Fruit fly (Drosophila melanogaster): ENCODE data around the gene CG15771.
A peak's percentile ranks its signal among the peaks of the same experiment; 100 is the strongest.

The CG15771 gene

DNA sequence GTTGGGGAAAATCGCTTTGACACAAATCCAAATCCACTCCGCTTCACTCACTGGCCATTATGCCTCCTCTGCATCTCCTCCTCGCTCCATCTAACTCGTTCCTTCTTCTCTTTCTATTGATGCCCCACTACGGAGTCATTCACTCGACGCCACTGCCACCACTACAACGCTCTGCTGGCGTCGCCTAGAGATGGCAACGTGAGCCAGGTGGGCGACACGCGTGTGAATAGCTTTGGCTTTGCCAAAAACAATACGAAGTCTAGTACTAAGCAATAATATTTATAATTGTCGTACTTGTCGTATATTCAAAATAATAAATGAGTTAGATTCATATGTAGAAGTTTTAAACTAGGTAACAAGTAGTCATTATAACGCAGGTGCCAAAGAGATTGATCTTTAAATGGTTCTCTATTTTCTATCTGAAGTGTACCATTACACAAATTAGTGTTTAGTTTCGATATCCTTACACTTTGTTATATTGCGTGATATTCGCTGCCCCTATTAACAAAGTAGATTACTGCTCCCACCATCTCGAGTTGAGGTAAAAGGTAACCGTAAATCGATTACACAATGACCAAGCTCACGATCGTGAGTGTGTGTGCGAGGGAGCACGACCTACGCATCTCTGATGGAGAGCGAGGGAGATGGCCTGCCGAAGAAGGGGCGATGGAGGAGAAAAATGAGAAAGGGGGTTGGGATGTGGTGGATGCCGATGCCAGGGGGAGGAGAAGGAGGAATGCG lies 10.2 kb upstream of the CG15771 start (continued):
- TF ChIP-seq BtbVII (GFP tag; optimal IDR thresholded peaks at IDR 0.05): no peak
- no peak for TF ChIP-seq B-H1 (GFP tag; IDR thresholded peaks at IDR 0.05)
- TF ChIP-seq h (optimal IDR thresholded peaks at IDR 0.05): no peak
- TF ChIP-seq CG9932 (GFP tag; IDR thresholded peaks at IDR 0.05): peak; percentile 62
- TF ChIP-seq Oli (tag; optimal IDR thresholded peaks at IDR 0.05): peak; percentile 23
- TF ChIP-seq CG33213 (GFP tag; optimal IDR thresholded peaks at IDR 0.05): no peak
- no peak for TF ChIP-seq chinmo (GFP tag; IDR thresholded peaks at IDR 0.05; ENCODE audit: partially characterized antibody)
- TF ChIP-seq CG18262 (tag; optimal IDR thresholded peaks at IDR 0.05): peak; percentile 37
- TF ChIP-seq Hr3 (GFP tag; optimal IDR thresholded peaks at IDR 0.05): no peak
- no peak for TF ChIP-seq ttk (GFP tag; IDR thresholded peaks at IDR 0.05)
- no peak for TF ChIP-seq gcm (GFP tag; optimal IDR thresholded peaks at IDR 0.05)
- TF ChIP-seq CG43689 (GFP tag; IDR thresholded peaks at IDR 0.05): no peak
- TF ChIP-seq BEAF-32 (GFP tag; optimal IDR thresholded peaks at IDR 0.05): peak; percentile 79
- TF ChIP-seq tup (GFP tag; optimal IDR thresholded peaks at IDR 0.05): no peak
- TF ChIP-seq dati (GFP tag; IDR thresholded peaks at IDR 0.05): no peak
- TF ChIP-seq cad (GFP tag; optimal IDR thresholded peaks at IDR 0.05): no peak
- no peak for TF ChIP-seq CG1024 (GFP tag; IDR thresholded peaks at IDR 0.05)
- peak; percentile 29 for TF ChIP-seq Nf-YC (tag; optimal IDR thresholded peaks at IDR 0.05)
- TF ChIP-seq CG8290 (GFP tag; optimal IDR thresholded peaks at IDR 0.05): no peak
- peak in 1 of 2 experiments; percentile 41 for TF ChIP-seq CG8290 (tag; optimal IDR thresholded peaks at IDR 0.05)
- TF ChIP-seq E2f1 (GFP tag; IDR thresholded peaks at IDR 0.05): no peak
- peak; percentile 41 for TF ChIP-seq bcd (GFP tag; optimal IDR thresholded peaks at IDR 0.05)
- no peak for TF ChIP-seq so (GFP tag; IDR thresholded peaks at IDR 0.05)
- TF ChIP-seq ab (GFP tag; optimal IDR thresholded peaks at IDR 0.05): no peak
- TF ChIP-seq CG32532 (GFP tag; IDR thresholded peaks at IDR 0.05): peak; percentile 38
- TF ChIP-seq CG7987 (GFP tag; optimal IDR thresholded peaks at IDR 0.05): no peak
- TF ChIP-seq Adf1 (GFP tag; IDR thresholded peaks at IDR 0.05): peak; percentile 73
- TF ChIP-seq bab2 (GFP tag; optimal IDR thresholded peaks at IDR 0.05): no peak
- no peak for TF ChIP-seq ash1 (GFP tag; optimal IDR thresholded peaks at IDR 0.05)
- no peak for TF ChIP-seq abd-A (tag; optimal IDR thresholded peaks at IDR 0.05)
- TF ChIP-seq TFAM (GFP tag; optimal IDR thresholded peaks at IDR 0.05): no peak
- no peak for TF ChIP-seq CG12299 (tag; optimal IDR thresholded peaks at IDR 0.05)
- TF ChIP-seq gem (tag; optimal IDR thresholded peaks at IDR 0.05): peak; percentile 48
- peak; percentile 31 for TF ChIP-seq CG18476 (GFP tag; optimal IDR thresholded peaks at IDR 0.05)
- no peak for TF ChIP-seq MESR4 (GFP tag; optimal IDR thresholded peaks at IDR 0.05)
- no peak for TF ChIP-seq HLH3B (GFP tag; IDR thresholded peaks at IDR 0.05)
- TF ChIP-seq her (GFP tag; optimal IDR thresholded peaks at IDR 0.05): peak; percentile 9
- no peak for TF ChIP-seq emc (GFP tag; optimal IDR thresholded peaks at IDR 0.05)
- no peak for TF ChIP-seq CG31224 (GFP tag; IDR thresholded peaks at IDR 0.05)
- TF ChIP-seq CG7357 (GFP tag; IDR thresholded peaks at IDR 0.05): 0 out of 3 replicates have a peak, but pooled peaks have one; percentile 22
- TF ChIP-seq CG7786 (GFP tag; optimal IDR thresholded peaks at IDR 0.05): no peak
- TF ChIP-seq CG17612 (GFP tag; IDR thresholded peaks at IDR 0.05): no peak
- TF ChIP-seq tap (tag; optimal IDR thresholded peaks at IDR 0.05): no peak
- TF ChIP-seq ci (GFP tag; IDR thresholded peaks at IDR 0.05): peak; percentile 29; the same call in 1 of the 3 replicates
- TF ChIP-seq repo (GFP tag; optimal IDR thresholded peaks at IDR 0.05): no peak
- no peak for TF ChIP-seq CG15479 (GFP tag; optimal IDR thresholded peaks at IDR 0.05)
- no peak for TF ChIP-seq schlank (tag; optimal IDR thresholded peaks at IDR 0.05)
- no peak for TF ChIP-seq Dek (tag; optimal IDR thresholded peaks at IDR 0.05)
- TF ChIP-seq sna (GFP tag; IDR thresholded peaks at IDR 0.05; ENCODE audit: partially characterized antibody): 0 out of 2 replicates have a peak, but pooled peaks have one; percentile 43
- no peak for TF ChIP-seq gce (GFP tag; IDR thresholded peaks at IDR 0.05)
- TF ChIP-seq insv (GFP tag; optimal IDR thresholded peaks at IDR 0.05): no peak

Data from whole organism, embryonic.